Fruit fly (Drosophila melanogaster) whole organism, embryonic: Measurements from ENCODE around the gene nSMase.

Experiments used
- Ada2b ChIP-seq: fragments of 200-800 bp; sonication (Bioruptor generic); IDR thresholded peaks from 2 replicates; pipeline ENCODE4 v1.3.6; 2022; ENCODE audit warnings: missing biosample characterization, missing genetic modification characterization
- Atf3 ChIP-seq: fragments of 200-800 bp; sonication (Bioruptor generic); optimal IDR thresholded peaks from 3 replicates; lab custom pipeline; 2016; ENCODE audit warnings: missing biosample characterization, missing genetic modification characterization
- B-H1 ChIP-seq: fragments of 200-800 bp; sonication (Bioruptor generic); IDR thresholded peaks from 3 replicates; pipeline ENCODE4 v1.3.6; 2022; ENCODE audit warnings: missing biosample characterization, missing genetic modification characterization
- BEAF-32 ChIP-seq: fragments of 200-800 bp; sonication (Bioruptor generic); optimal IDR thresholded peaks from 3 replicates; lab custom pipeline; 2017; ENCODE audit warnings: missing biosample characterization, missing genetic modification characterization, mild to moderate bottlenecking, moderate library complexity, missing genetic modification reagents
- CG10267 ChIP-seq: fragments of 200-800 bp; sonication (Bioruptor generic); optimal IDR thresholded peaks from 2 replicates; lab custom pipeline; 2018; ENCODE audit warnings: missing biosample characterization, mild to moderate bottlenecking, missing genetic modification characterization, moderate library complexity
- CG11247 ChIP-seq: fragments of 200-800 bp; sonication (Bioruptor generic); IDR thresholded peaks from 2 replicates; pipeline ENCODE4 v1.3.6; 2022; ENCODE audit warnings: missing biosample characterization, missing genetic modification characterization
- CG12155 ChIP-seq: fragments of 200-800 bp; sonication (Bioruptor generic); optimal IDR thresholded peaks from 3 replicates; lab custom pipeline; 2016; ENCODE audit warnings: missing biosample characterization, missing genetic modification characterization
- CG12219 ChIP-seq: fragments of 200-800 bp; sonication (Bioruptor generic); optimal IDR thresholded peaks from 3 replicates; lab custom pipeline; 2018; ENCODE audit warnings: missing biosample characterization, mild to moderate bottlenecking, missing genetic modification characterization
- CG13296 ChIP-seq: fragments of 200-800 bp; sonication (Bioruptor generic); optimal IDR thresholded peaks from 3 replicates; lab custom pipeline; 2018; ENCODE audit warnings: missing biosample characterization, mild to moderate bottlenecking, missing genetic modification characterization
- CG14710 ChIP-seq: fragments of 200-800 bp; sonication (Bioruptor generic); optimal IDR thresholded peaks from 3 replicates; lab custom pipeline; 2019; ENCODE audit warnings: missing biosample characterization, mild to moderate bottlenecking, missing genetic modification characterization, moderate library complexity
- CG15269 ChIP-seq: fragments of 200-800 bp; sonication (Bioruptor generic); optimal IDR thresholded peaks from 2 replicates; lab custom pipeline; 2018; ENCODE audit warnings: missing biosample characterization, mild to moderate bottlenecking, missing genetic modification characterization, moderate library complexity
- CG15479 ChIP-seq: fragments of 200-800 bp; sonication (Bioruptor generic); optimal IDR thresholded peaks from 3 replicates; lab custom pipeline; 2019; ENCODE audit warnings: missing biosample characterization, mild to moderate bottlenecking, missing genetic modification characterization, moderate library complexity
- CG16815 ChIP-seq: fragments of 200-800 bp; sonication (Bioruptor generic); optimal IDR thresholded peaks from 3 replicates; lab custom pipeline; 2017; ENCODE audit warnings: missing biosample characterization, mild to moderate bottlenecking, missing genetic modification characterization
- CG31441 ChIP-seq: fragments of 200-800 bp; sonication (Bioruptor generic); IDR thresholded peaks from 2 replicates; pipeline ENCODE4 v1.3.6; 2022; ENCODE audit warnings: missing biosample characterization, missing genetic modification characterization
- CG4360 ChIP-seq: fragments of 200-800 bp; sonication (Bioruptor generic); IDR thresholded peaks from 2 replicates; pipeline ENCODE4 v1.3.6; 2022; ENCODE audit warnings: missing biosample characterization, missing genetic modification characterization
- CG43689 ChIP-seq: fragments of 200-800 bp; sonication (Bioruptor generic); IDR thresholded peaks from 2 replicates; pipeline ENCODE4 v1.3.6; 2022; ENCODE audit warnings: missing biosample characterization, missing genetic modification characterization
- CG5180 ChIP-seq: fragments of 200-800 bp; sonication (Bioruptor generic); optimal IDR thresholded peaks from 3 replicates; lab custom pipeline; 2017; ENCODE audit warnings: missing biosample characterization, missing genetic modification characterization, mild to moderate bottlenecking, moderate library complexity, missing genetic modification reagents
- CG7372 ChIP-seq: fragments of 200-800 bp; sonication (Bioruptor generic); IDR thresholded peaks from 2 replicates; pipeline ENCODE4 v1.3.6; 2022; ENCODE audit warnings: missing biosample characterization, missing genetic modification characterization
- CkIIα-i1 ChIP-seq: fragments of 200-800 bp; sonication (Bioruptor generic); IDR thresholded peaks from 2 replicates; pipeline ENCODE4 v1.3.6; 2022; ENCODE audit warnings: missing biosample characterization, missing genetic modification characterization
- CrebB ChIP-seq: fragments of 200-800 bp; sonication (Bioruptor generic); optimal IDR thresholded peaks from 3 replicates; lab custom pipeline; 2018; ENCODE audit warnings: missing biosample characterization, mild to moderate bottlenecking, missing genetic modification characterization
- Dll ChIP-seq: fragments of 200-800 bp; sonication (Bioruptor generic); IDR thresholded peaks from 4 replicates; pipeline ENCODE4 v1.3.6; 2022; ENCODE audit warnings: missing biosample characterization, missing genetic modification characterization; ENCODE audit not compliant: partially characterized antibody
- Doc2 ChIP-seq: fragments of 200-800 bp; sonication (Bioruptor generic); IDR thresholded peaks from 2 replicates; pipeline ENCODE4 v1.3.6; 2022; ENCODE audit warnings: missing biosample characterization, missing genetic modification characterization
- Fer3 ChIP-seq: fragments of 200-800 bp; sonication (Bioruptor generic); optimal IDR thresholded peaks from 2 replicates; lab custom pipeline; 2018; ENCODE audit warnings: missing biosample characterization, mild to moderate bottlenecking, missing genetic modification characterization, moderate library complexity
- Mad ChIP-seq: fragments of 200-800 bp; sonication (Bioruptor generic); optimal IDR thresholded peaks from 2 replicates; lab custom pipeline; 2016; ENCODE audit warnings: missing biosample characterization, missing genetic modification characterization
- Mes4 ChIP-seq: fragments of 200-800 bp; sonication (Bioruptor generic); optimal IDR thresholded peaks from 2 replicates; lab custom pipeline; 2016; ENCODE audit warnings: missing biosample characterization, missing genetic modification characterization
- YL-1 ChIP-seq: fragments of 200-800 bp; sonication (Bioruptor generic); optimal IDR thresholded peaks from 3 replicates; lab custom pipeline; 2017; ENCODE audit warnings: missing biosample characterization, mild to moderate bottlenecking, missing genetic modification characterization
- amos ChIP-seq: fragments of 200-800 bp; sonication (Bioruptor generic); IDR thresholded peaks from 2 replicates; pipeline ENCODE4 v1.3.6; 2022; ENCODE audit warnings: missing biosample characterization, missing genetic modification characterization; ENCODE audit not compliant: partially characterized antibody
- bowl ChIP-seq: fragments of 200-800 bp; sonication (Bioruptor generic); IDR thresholded peaks from 2 replicates; pipeline ENCODE4 v1.3.6; 2022; ENCODE audit warnings: missing biosample characterization, missing genetic modification characterization
- chn ChIP-seq: fragments of 200-800 bp; sonication (Bioruptor generic); optimal IDR thresholded peaks from 2 replicates; lab custom pipeline; 2016; ENCODE audit warnings: missing biosample characterization, missing genetic modification characterization
- croc ChIP-seq: fragments of 200-800 bp; sonication (Bioruptor generic); conservative IDR thresholded peaks from 3 replicates; pipeline ENCODE4 v1.3.6; 2022; ENCODE audit warnings: missing biosample characterization, missing genetic modification characterization
- danr ChIP-seq: fragments of 200-800 bp; sonication (Bioruptor generic); IDR thresholded peaks from 2 replicates; pipeline ENCODE4 v1.3.6; 2022; ENCODE audit warnings: missing biosample characterization, missing genetic modification characterization
- dm ChIP-seq: fragments of 200-800 bp; sonication (Bioruptor generic); optimal IDR thresholded peaks from 3 replicates; lab custom pipeline; 2016; ENCODE audit warnings: missing biosample characterization, missing genetic modification characterization
- dpn ChIP-seq, 2 experiments: fragments of 200-800 bp; sonication (Bioruptor generic); optimal IDR thresholded peaks; 3 replicates each; lab custom pipeline; 2016; ENCODE audit warnings: missing biosample characterization in 2 of 2, missing genetic modification characterization in 2 of 2
- fd102C ChIP-seq: fragments of 200-800 bp; sonication (Bioruptor generic); optimal IDR thresholded peaks from 2 replicates; lab custom pipeline; 2018; ENCODE audit warnings: missing biosample characterization, mild to moderate bottlenecking, missing genetic modification characterization, moderate library complexity
- hb ChIP-seq: fragments of 200-800 bp; sonication (Bioruptor generic); IDR thresholded peaks from 3 replicates; pipeline ENCODE4 v1.3.6; 2022; ENCODE audit warnings: missing biosample characterization, missing genetic modification characterization; ENCODE audit not compliant: partially characterized antibody
- hth ChIP-seq: fragments of >200 bp; optimal IDR thresholded peaks from 2 replicates; lab custom pipeline; 2017; ENCODE audit warnings: inconsistent platforms
- jigr1 ChIP-seq: fragments of 200-800 bp; sonication (Bioruptor generic); IDR thresholded peaks from 3 replicates; pipeline ENCODE4 v1.3.6; 2022; ENCODE audit warnings: missing biosample characterization, missing genetic modification characterization
- klu ChIP-seq: fragments of 200-800 bp; sonication (Bioruptor generic); IDR thresholded peaks from 2 replicates; pipeline ENCODE4 v1.3.6; 2022; ENCODE audit warnings: missing biosample characterization, missing genetic modification characterization
- lmd ChIP-seq: fragments of 200-800 bp; sonication (Bioruptor generic); IDR thresholded peaks from 2 replicates; pipeline ENCODE4 v1.3.6; 2022; ENCODE audit warnings: missing biosample characterization, missing genetic modification characterization
- oc ChIP-seq: fragments of 200-800 bp; sonication (Bioruptor generic); optimal IDR thresholded peaks from 2 replicates; lab custom pipeline; 2018; ENCODE audit warnings: missing biosample characterization, mild to moderate bottlenecking, missing genetic modification characterization, moderate library complexity
- ro ChIP-seq: fragments of 200-800 bp; sonication (Bioruptor generic); IDR thresholded peaks from 2 replicates; pipeline ENCODE4 v1.3.6; 2022; ENCODE audit warnings: missing biosample characterization, missing genetic modification characterization
- run ChIP-seq: fragments of 200-800 bp; sonication (Bioruptor generic); optimal IDR thresholded peaks from 3 replicates; lab custom pipeline; 2018; ENCODE audit warnings: missing biosample characterization, mild to moderate bottlenecking, missing genetic modification characterization
- sim ChIP-seq: fragments of 200-800 bp; sonication (Bioruptor generic); IDR thresholded peaks from 2 replicates; pipeline ENCODE4 v1.3.6; 2022; ENCODE audit warnings: missing biosample characterization, missing genetic modification characterization
- sr ChIP-seq: fragments of 200-800 bp; sonication (Bioruptor generic); IDR thresholded peaks from 3 replicates; pipeline ENCODE4 v1.3.6; 2022; ENCODE audit warnings: missing biosample characterization, missing genetic modification characterization
- ssp ChIP-seq: fragments of 200-800 bp; sonication (Bioruptor generic); IDR thresholded peaks from 2 replicates; pipeline ENCODE4 v1.3.6; 2022; ENCODE audit warnings: missing biosample characterization, missing genetic modification characterization
- stwl ChIP-seq: fragments of 200-800 bp; sonication (Bioruptor generic); optimal IDR thresholded peaks from 3 replicates; lab custom pipeline; 2018; ENCODE audit warnings: missing biosample characterization, mild to moderate bottlenecking, missing genetic modification characterization, moderate library complexity
- z ChIP-seq: fragments of 200-800 bp; sonication (Bioruptor generic); IDR thresholded peaks from 3 replicates; pipeline ENCODE4 v1.3.6; 2022; ENCODE audit warnings: missing biosample characterization, missing genetic modification characterization
- zen ChIP-seq: fragments of 200-800 bp; sonication (Bioruptor generic); optimal IDR thresholded peaks from 3 replicates; lab custom pipeline; 2018; ENCODE audit warnings: missing biosample characterization, mild to moderate bottlenecking, missing genetic modification characterization, moderate library complexity
- zfh2 ChIP-seq: fragments of 200-800 bp; sonication (Bioruptor generic); optimal IDR thresholded peaks from 2 replicates; lab custom pipeline; 2016; ENCODE audit warnings: missing biosample characterization, missing genetic modification characterization

Gene nSMase

dm6 chr3L:3222643-3223389, 3.9 kb downstream of the nSMase start, which contains the start of the genes RpL28 and eIF1 (continued):
- TF ChIP-seq Atf3 (peak; percentile 90), B-H1 (GFP tag; lab: Robert Waterston, UW) (peak; percentile 81), CG12219 (GFP tag; lab: Kevin White, UChicago) (peak; percentile 87), CG10267 (tag; lab: Kevin White, UChicago) (peak; percentile 86), CG4360 (GFP tag; lab: Robert Waterston, UW) (peak; percentile 59; the same call in 1 of the 2 replicates), Mad (GFP tag; lab: Kevin White, UChicago) (peak; percentile 94), z (0 out of 3 replicates have a peak, but pooled peaks have one; percentile 29), jigr1 (peak; percentile 60; the same call in 1 of the 3 replicates), Dll (GFP tag; lab: Robert Waterston, UW) (peak; percentile 87), CG12155 (GFP tag; lab: Kevin White, UChicago) (peak; percentile 83), ssp (GFP tag; lab: Robert Waterston, UW) (peak; percentile 79), CG5180 (GFP tag; lab: Kevin White, UChicago) (peak; percentile 81), run (tag; lab: Kevin White, UChicago) (peak; percentile 54), croc (GFP tag; lab: Robert Waterston, UW) (peak; percentile 59; the same call in 2 of the 3 replicates), danr (GFP tag; lab: Robert Waterston, UW) (0 out of 2 replicates have a peak, but pooled peaks have one; percentile 28), chn (GFP tag; lab: Kevin White, UChicago) (peak; percentile 90), CrebB (tag; lab: Kevin White, UChicago) (peak; percentile 90), BEAF-32 (peak; percentile 96), sim (GFP tag; lab: Robert Waterston, UW) (peak; percentile 85), Mes4 (GFP tag; lab: Kevin White, UChicago) (peak; percentile 94), bowl (GFP tag; lab: Robert Waterston, UW) (0 out of 2 replicates have a peak, but pooled peaks have one; percentile 58), sr (peak; percentile 89), amos (GFP tag; lab: Robert Waterston, UW) (peak; percentile 78), Doc2 (GFP tag; lab: Robert Waterston, UW) (no peak), ro (peak; percentile 57; the same call in 1 of the 2 replicates), CG14710 (tag; lab: Kevin White, UChicago) (peak; percentile 95), CG16815 (GFP tag; lab: Kevin White, UChicago) (peak; percentile 78), CG15479 (GFP tag; lab: Kevin White, UChicago) (peak; percentile 49), dpn (GFP tag; optimal IDR thresholded peaks at IDR 0.05; lab: Kevin White, UChicago) (peak; percentile 83 to 94), lmd (peak; percentile 82), Ada2b (peak; percentile 59), CkIIα-i1 (peak; percentile 33; the same call in 1 of the 2 replicates), dm (GFP tag; lab: Kevin White, UChicago) (peak; percentile 96), oc (no peak), CG31441 (GFP tag; lab: Robert Waterston, UW) (peak; percentile 89), Fer3 (tag; lab: Kevin White, UChicago) (peak; percentile 90), CG43689 (GFP tag; lab: Robert Waterston, UW) (peak; percentile 83), YL-1 (peak; percentile 98), CG7372 (peak; percentile 71), zen (tag; lab: Kevin White, UChicago) (peak; percentile 88), fd102C (GFP tag; lab: Kevin White, UChicago) (peak; percentile 80), zfh2 (GFP tag; lab: Kevin White, UChicago) (peak; percentile 90), stwl (tag; lab: Kevin White, UChicago) (peak; percentile 60), CG13296 (GFP tag; lab: Kevin White, UChicago) (peak; percentile 91), hth (lab: Kevin White, UChicago) (no peak), hb (GFP tag; lab: Robert Waterston, UW) (peak; percentile 74; the same call in 1 of the 3 replicates), klu (peak; percentile 81), CG15269 (tag; lab: Kevin White, UChicago) (peak; percentile 56), CG11247 (peak; percentile 87)
